Worm (Caenorhabditis elegans) whole organism, late embryonic: Measurements from ENCODE around the gene gpx-3.

Source experiments
- K02D7.2 ChIP-seq: sonication (generic microtip); optimal IDR thresholded peaks from 2 replicates; lab custom pipeline; 2017; ENCODE audit warnings: mild to moderate bottlenecking, missing genetic modification characterization, missing compliant biosample characterization
- K09A11.1 ChIP-seq: sonication (generic microtip); optimal IDR thresholded peaks from 2 replicates; lab custom pipeline; 2017; ENCODE audit warnings: antibody characterized with exemption, mild to moderate bottlenecking, missing genetic modification characterization, missing compliant biosample characterization; ENCODE audit not compliant: insufficient read depth
- T23F11.4 ChIP-seq: fragments of 200-800 bp; sonication (Bioruptor generic); optimal IDR thresholded peaks from 2 replicates; lab custom pipeline; 2018; ENCODE audit warnings: mild to moderate bottlenecking, missing genetic modification characterization, missing compliant biosample characterization
- Y22D7AL.16 ChIP-seq: sonication (generic microtip); optimal IDR thresholded peaks from 2 replicates; lab custom pipeline; 2016; ENCODE audit warnings: missing genetic modification characterization, missing compliant biosample characterization
- ahr-1 ChIP-seq: sonication (generic microtip); optimal IDR thresholded peaks from 2 replicates; lab custom pipeline; 2016; ENCODE audit warnings: missing genetic modification characterization, missing compliant biosample characterization
- ceh-14 ChIP-seq: sonication (generic microtip); optimal IDR thresholded peaks from 2 replicates; lab custom pipeline; 2016; ENCODE audit warnings: missing genotype, missing genetic modification characterization, missing compliant biosample characterization
- ceh-18 ChIP-seq: sonication (generic microtip); optimal IDR thresholded peaks from 2 replicates; lab custom pipeline; 2016; ENCODE audit warnings: missing genetic modification characterization, missing compliant biosample characterization
- ceh-2 ChIP-seq: sonication (generic microtip); optimal IDR thresholded peaks from 2 replicates; lab custom pipeline; 2016; ENCODE audit warnings: missing genotype, missing genetic modification characterization, missing compliant biosample characterization
- ceh-22 ChIP-seq: sonication (generic microtip); optimal IDR thresholded peaks from 2 replicates; lab custom pipeline; 2017; ENCODE audit warnings: missing biosample characterization, missing genetic modification characterization
- ceh-24 ChIP-seq: sonication (generic microtip); optimal IDR thresholded peaks from 2 replicates; lab custom pipeline; 2016; ENCODE audit warnings: mild to moderate bottlenecking, missing genetic modification characterization, missing compliant biosample characterization
- ceh-31 ChIP-seq: sonication (generic microtip); optimal IDR thresholded peaks from 2 replicates; lab custom pipeline; 2016; ENCODE audit warnings: missing genetic modification characterization, missing compliant biosample characterization
- ceh-48 ChIP-seq: sonication (generic microtip); optimal IDR thresholded peaks from 2 replicates; lab custom pipeline; 2016; ENCODE audit warnings: missing genetic modification characterization, inconsistent platforms, missing compliant biosample characterization
- ceh-6 ChIP-seq: fragments of 200-800 bp; sonication (Bioruptor generic); optimal IDR thresholded peaks from 2 replicates; lab custom pipeline; 2018; ENCODE audit warnings: mild to moderate bottlenecking, missing genetic modification characterization, missing compliant biosample characterization
- che-1 ChIP-seq: sonication (generic microtip); optimal IDR thresholded peaks from 2 replicates; lab custom pipeline; 2016; ENCODE audit warnings: mild to moderate bottlenecking, missing genetic modification characterization, missing compliant biosample characterization
- dve-1 ChIP-seq: sonication (generic microtip); optimal IDR thresholded peaks from 2 replicates; lab custom pipeline; 2017; ENCODE audit warnings: antibody characterized with exemption, mild to moderate bottlenecking, missing genetic modification characterization, missing compliant biosample characterization
- elt-2 ChIP-seq: sonication (generic microtip); optimal IDR thresholded peaks from 2 replicates; lab custom pipeline; 2016; ENCODE audit warnings: missing genetic modification reagents, missing genetic modification characterization, missing compliant biosample characterization
- eyg-1 ChIP-seq: sonication (generic microtip); optimal IDR thresholded peaks from 2 replicates; lab custom pipeline; 2016; ENCODE audit warnings: missing genotype, missing genetic modification characterization, missing compliant biosample characterization
- fax-1 ChIP-seq: sonication (generic microtip); optimal IDR thresholded peaks from 2 replicates; lab custom pipeline; 2016; ENCODE audit warnings: missing genotype, missing genetic modification characterization, missing compliant biosample characterization
- fkh-6 ChIP-seq: sonication (generic microtip); optimal IDR thresholded peaks from 2 replicates; lab custom pipeline; 2016; ENCODE audit warnings: missing genetic modification characterization, missing compliant biosample characterization
- gmeb-2 ChIP-seq: sonication (generic microtip); optimal IDR thresholded peaks from 2 replicates; lab custom pipeline; 2016; ENCODE audit warnings: missing genetic modification characterization, inconsistent platforms, missing compliant biosample characterization
- hlh-13 ChIP-seq: fragments of 200-800 bp; sonication (Bioruptor generic); optimal IDR thresholded peaks from 2 replicates; lab custom pipeline; 2018; ENCODE audit warnings: mild to moderate bottlenecking, missing genetic modification characterization, missing compliant biosample characterization
- hlh-30 ChIP-seq: sonication (generic microtip); optimal IDR thresholded peaks from 2 replicates; lab custom pipeline; 2017; ENCODE audit warnings: antibody characterized with exemption, missing genetic modification characterization, missing compliant biosample characterization; ENCODE audit not compliant: insufficient read depth
- hlh-6 ChIP-seq: sonication (generic microtip); optimal IDR thresholded peaks from 2 replicates; lab custom pipeline; 2016; ENCODE audit warnings: missing genotype, missing genetic modification characterization, missing compliant biosample characterization
- lim-6 ChIP-seq: sonication (generic microtip); optimal IDR thresholded peaks from 2 replicates; lab custom pipeline; 2016; ENCODE audit warnings: missing genetic modification characterization, missing compliant biosample characterization
- madf-2 ChIP-seq: sonication (generic microtip); optimal IDR thresholded peaks from 2 replicates; lab custom pipeline; 2017; ENCODE audit warnings: missing genetic modification characterization, missing compliant biosample characterization
- mec-3 ChIP-seq: sonication (generic microtip); optimal IDR thresholded peaks from 2 replicates; lab custom pipeline; 2016; ENCODE audit warnings: borderline replicate concordance, missing genetic modification characterization, missing compliant biosample characterization
- nhr-11 ChIP-seq: fragments of 150-350 bp; optimal IDR thresholded peaks from 2 replicates; lab custom pipeline; 2014; ENCODE audit warnings: missing biosample characterization, missing genetic modification characterization
- npax-4 ChIP-seq: sonication (generic microtip); optimal IDR thresholded peaks from 2 replicates; lab custom pipeline; 2016; ENCODE audit warnings: missing genetic modification characterization, missing compliant biosample characterization
- odd-2 ChIP-seq: sonication (generic microtip); optimal IDR thresholded peaks from 2 replicates; lab custom pipeline; 2017; ENCODE audit warnings: antibody characterized with exemption, mild to moderate bottlenecking, missing genetic modification characterization, missing compliant biosample characterization
- pag-3 ChIP-seq: sonication (generic microtip); optimal IDR thresholded peaks from 2 replicates; lab custom pipeline; 2016; ENCODE audit warnings: missing compliant biosample characterization, missing genetic modification characterization, borderline replicate concordance
- pat-9 ChIP-seq: fragments of 200-800 bp; sonication (Bioruptor generic); optimal IDR thresholded peaks from 2 replicates; lab custom pipeline; 2018; ENCODE audit warnings: mild to moderate bottlenecking, missing genetic modification characterization, moderate library complexity, missing compliant biosample characterization
- pax-1 ChIP-seq: fragments of 150-350 bp; optimal IDR thresholded peaks from 2 replicates; lab custom pipeline; 2014; ENCODE audit warnings: missing biosample characterization, missing genetic modification characterization
- pha-4 ChIP-seq: fragments of 150-350 bp; optimal IDR thresholded peaks from 2 replicates; lab custom pipeline; 2018; ENCODE audit warnings: missing biosample characterization, missing genetic modification reagents, missing genetic modification characterization
- ref-2 ChIP-seq: sonication (generic microtip); optimal IDR thresholded peaks from 2 replicates; lab custom pipeline; 2016; ENCODE audit warnings: missing genetic modification characterization, missing compliant biosample characterization
- rnt-1 ChIP-seq: sonication (generic microtip); optimal IDR thresholded peaks from 2 replicates; lab custom pipeline; 2016; ENCODE audit warnings: missing genetic modification characterization, missing compliant biosample characterization
- sdc-2 ChIP-seq: sonication (generic microtip); optimal IDR thresholded peaks from 2 replicates; lab custom pipeline; 2016; ENCODE audit warnings: missing genotype, missing genetic modification characterization, missing compliant biosample characterization
- sox-2 ChIP-seq: fragments of 200-800 bp; sonication (Bioruptor generic); IDR thresholded peaks from 2 replicates; pipeline ENCODE4 v1.3.6; 2022; ENCODE audit warnings: missing genetic modification reagents, missing genetic modification characterization, missing compliant biosample characterization
- syd-9 ChIP-seq: sonication (generic microtip); optimal IDR thresholded peaks from 2 replicates; lab custom pipeline; 2016; ENCODE audit warnings: mild to moderate bottlenecking, missing genetic modification characterization, moderate library complexity, missing compliant biosample characterization
- tbx-7 ChIP-seq: sonication (generic microtip); optimal IDR thresholded peaks from 2 replicates; lab custom pipeline; 2016; ENCODE audit warnings: missing genotype, missing genetic modification characterization, missing compliant biosample characterization
- unc-3 ChIP-seq, 2 experiments: fragments of 200-800 bp in 1 of 2; sonication (Bioruptor generic) in 1 of 2; sonication (generic microtip) in 1 of 2; conservative IDR thresholded peaks in 1 of 2; optimal IDR thresholded peaks in 1 of 2; 2 replicates each; pipeline versions ENCODE4 v1.3.6 to Lab custom; 2016 to 2022; ENCODE audit warnings: missing compliant biosample characterization in 2 of 2, missing genetic modification characterization in 2 of 2, missing genetic modification reagents in 1 of 2
- unc-42 ChIP-seq: sonication (generic microtip); optimal IDR thresholded peaks from 2 replicates; lab custom pipeline; 2016; ENCODE audit warnings: missing genotype, missing genetic modification characterization, missing compliant biosample characterization
- unc-55 ChIP-seq: sonication (generic microtip); optimal IDR thresholded peaks from 2 replicates; lab custom pipeline; 2017; ENCODE audit warnings: missing biosample characterization, missing genetic modification reagents, missing genetic modification characterization
- unc-86 ChIP-seq: sonication (generic microtip); optimal IDR thresholded peaks from 2 replicates; lab custom pipeline; 2016; ENCODE audit warnings: missing genetic modification characterization, missing compliant biosample characterization
- zip-5 ChIP-seq: sonication (generic microtip); optimal IDR thresholded peaks from 2 replicates; lab custom pipeline; 2016; ENCODE audit warnings: missing genetic modification characterization, missing compliant biosample characterization

gpx-3 gene

DNA sequence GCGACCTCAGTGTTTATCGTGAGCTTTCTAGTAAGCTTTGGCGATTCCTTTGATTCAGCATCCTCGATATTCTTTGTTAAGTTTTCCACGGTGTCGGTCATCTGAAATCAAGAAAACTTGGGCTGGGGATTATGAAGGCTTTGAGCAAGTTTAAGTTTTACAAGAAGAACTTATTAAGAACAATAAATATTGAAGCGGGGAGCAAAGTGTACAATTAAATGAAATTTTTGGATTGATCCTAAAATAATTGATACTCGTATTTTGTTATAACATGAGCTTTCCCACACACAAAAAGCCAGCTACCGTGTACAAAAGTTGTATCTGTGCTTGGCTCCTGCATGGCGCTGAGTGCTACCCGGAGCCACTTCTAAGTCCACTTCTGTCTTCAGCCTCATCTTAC, 47.2 kb downstream of the gpx-3 start, which contains the start of gene F34H10.3:
Gene F34H10.3 (minus strand): TSS at position 101 of the 400 bp plus-strand sequence.
- no peak for TF ChIP-seq T23F11.4
- no peak for TF ChIP-seq madf-2 (tag; lab: Kevin White, UChicago)
- TF ChIP-seq dve-1 (tag; lab: Kevin White, UChicago): no peak
- TF ChIP-seq ceh-22 (tag; lab: Kevin White, UChicago): no peak
- TF ChIP-seq ahr-1 (tag; lab: Kevin White, UChicago): no peak

ce11 chrX:9635376-9635775, 47.6 kb downstream of the gpx-3 start, which contains the start of gene F34H10.5:
Gene F34H10.5, plus strand, starts transcription at chrX:9635676.
- TF ChIP-seq tbx-7 (tag; lab: Kevin White, UChicago): no peak

- TF ChIP-seq syd-9 (tag; lab: Kevin White, UChicago) (no peak), hlh-6 (tag; lab: Kevin White, UChicago) (peak; percentile 33), pha-4 (tag; lab: Kevin White, UChicago) (no peak), unc-3 (GFP tag; conservative IDR thresholded peaks at IDR 0.05; lab: Robert Waterston, UW) (no peak), unc-3 (tag; optimal IDR thresholded peaks at IDR 0.05; lab: Kevin White, UChicago) (no peak), pag-3 (tag; lab: Kevin White, UChicago) (no peak), Y22D7AL.16 (no peak), mec-3 (tag; lab: Kevin White, UChicago) (no peak), T23F11.4 (no peak), rnt-1 (no peak), sox-2 (GFP tag; lab: Robert Waterston, UW) (no peak), npax-4 (no peak), eyg-1 (tag; lab: Kevin White, UChicago) (no peak), pat-9 (tag; lab: Kevin White, UChicago) (no peak), ceh-31 (tag; lab: Kevin White, UChicago) (peak; percentile 12), ceh-18 (no peak), unc-86 (tag; lab: Kevin White, UChicago) (no peak), unc-42 (tag; lab: Kevin White, UChicago) (no peak), ahr-1 (tag; lab: Kevin White, UChicago) (no peak), odd-2 (tag; lab: Kevin White, UChicago) (no peak), unc-55 (no peak), ref-2 (tag; lab: Kevin White, UChicago) (no peak), zip-5 (tag; lab: Kevin White, UChicago) (no peak), K02D7.2 (no peak), madf-2 (tag; lab: Kevin White, UChicago) (no peak), ceh-2 (tag; lab: Kevin White, UChicago) (peak; percentile 21), ceh-24 (tag; lab: Kevin White, UChicago) (no peak), ceh-14 (peak; percentile 15), sdc-2 (tag; lab: Kevin White, UChicago) (peak; percentile 59), hlh-13 (GFP tag; lab: Kevin White, UChicago) (no peak), gmeb-2 (tag; lab: Kevin White, UChicago) (no peak), fax-1 (tag; lab: Kevin White, UChicago) (no peak)
Measured at ce11 chrX:9637137-9637536, 49.4 kb downstream of the gpx-3 start.

DNA sequence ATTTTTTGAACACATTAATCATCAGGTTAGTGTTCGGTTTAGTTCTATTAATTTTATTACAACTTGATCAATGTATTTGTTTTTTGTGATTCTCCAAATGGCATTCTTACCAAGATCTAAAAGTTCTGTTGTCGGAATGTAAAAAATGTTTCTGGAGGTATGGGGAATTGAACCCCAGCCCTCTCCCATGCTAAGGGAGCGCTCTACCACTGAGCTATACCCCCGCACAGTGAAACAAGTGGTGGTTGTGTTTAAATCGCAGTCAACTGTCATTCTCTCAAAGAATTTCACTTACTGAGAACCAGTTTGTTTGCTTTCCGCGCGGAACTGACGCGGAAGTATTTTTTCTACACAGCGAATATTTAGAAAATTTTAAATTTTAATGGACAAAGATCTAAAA, 50.0 kb downstream of the gpx-3 start:
- TF ChIP-seq eyg-1 (tag; lab: Kevin White, UChicago) (peak; percentile 33), ceh-6 (GFP tag; lab: Kevin White, UChicago) (peak; percentile 90), elt-2 (peak; percentile 86), zip-5 (tag; lab: Kevin White, UChicago) (peak; percentile 59), syd-9 (tag; lab: Kevin White, UChicago) (peak; percentile 66), nhr-11 (no peak), unc-42 (tag; lab: Kevin White, UChicago) (peak; percentile 11), K02D7.2 (peak; percentile 89), mec-3 (tag; lab: Kevin White, UChicago) (peak; percentile 44), sdc-2 (tag; lab: Kevin White, UChicago) (peak; percentile 67), pat-9 (tag; lab: Kevin White, UChicago) (peak; percentile 78), che-1 (peak; percentile 85), pax-1 (tag; lab: Kevin White, UChicago) (peak; percentile 5), sox-2 (GFP tag; lab: Robert Waterston, UW) (peak; percentile 73), pag-3 (tag; lab: Kevin White, UChicago) (peak; percentile 79), lim-6 (no peak), K09A11.1 (tag; lab: Kevin White, UChicago) (peak; percentile 73), ceh-48 (peak; percentile 57), fkh-6 (tag; lab: Kevin White, UChicago) (peak; percentile 83), ceh-22 (tag; lab: Kevin White, UChicago) (no peak), tbx-7 (tag; lab: Kevin White, UChicago) (peak; percentile 27), ceh-31 (tag; lab: Kevin White, UChicago) (peak; percentile 57), ceh-2 (tag; lab: Kevin White, UChicago) (peak; percentile 63), hlh-30 (tag; lab: Kevin White, UChicago) (no peak)
